Worm (Caenorhabditis elegans): ENCODE measurements around the gene F14D2.14.

DNA sequence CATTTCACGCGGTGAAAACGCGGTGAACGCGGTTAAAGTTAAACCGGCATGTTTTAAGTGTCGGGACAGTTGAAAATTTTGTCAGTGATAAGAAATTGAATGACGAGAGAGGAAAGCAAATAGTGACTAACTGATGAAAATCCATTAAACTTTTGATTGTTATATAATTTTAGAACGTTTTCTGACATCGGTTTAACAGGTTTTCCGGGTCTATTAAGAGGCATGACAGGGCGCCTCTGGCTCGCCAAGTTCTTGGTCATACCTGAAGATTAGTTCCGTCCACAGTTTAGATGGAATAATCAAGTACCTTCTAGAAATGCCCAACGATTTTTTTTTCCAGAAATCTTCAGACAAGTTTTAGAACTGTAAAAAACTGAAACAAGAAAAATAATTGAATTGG, 24.6 kb downstream of the F14D2.14 start, which contains the start of gene Y46D2A.2:
- TF ChIP-seq dao-5 (tag; optimal IDR thresholded peaks at IDR 0.05) (no peak), him-1 (tag; optimal IDR thresholded peaks at IDR 0.05) (no peak), W03F9.2 (tag; optimal IDR thresholded peaks at IDR 0.05) (no peak)

All from whole organism, L4/young adult.